Fruit fly (Drosophila melanogaster) whole organism, embryonic: ENCODE measurements around the gene Osi21.

Source experiments
- ATbp ChIP-seq: fragments of 200-800 bp; sonication (Bioruptor generic); optimal IDR thresholded peaks from 2 replicates; lab custom pipeline; 2017; ENCODE audit warnings: missing biosample characterization, mild to moderate bottlenecking, missing genetic modification characterization, missing genetic modification reagents
- CG10565 ChIP-seq: fragments of 200-800 bp; sonication (Bioruptor generic); optimal IDR thresholded peaks from 3 replicates; lab custom pipeline; 2016; ENCODE audit warnings: missing biosample characterization, mild to moderate bottlenecking, missing genetic modification characterization
- CG10959 ChIP-seq: fragments of 200-800 bp; sonication (Bioruptor generic); IDR thresholded peaks from 2 replicates; pipeline ENCODE4 v1.3.6; 2022; ENCODE audit warnings: missing biosample characterization, missing genetic modification characterization
- CG10979 ChIP-seq: fragments of 200-800 bp; sonication (Bioruptor generic); optimal IDR thresholded peaks from 2 replicates; lab custom pipeline; 2018; ENCODE audit warnings: missing biosample characterization, mild to moderate bottlenecking, missing genetic modification characterization, moderate library complexity
- CG12155 ChIP-seq: fragments of 200-800 bp; sonication (Bioruptor generic); optimal IDR thresholded peaks from 3 replicates; lab custom pipeline; 2016; ENCODE audit warnings: missing biosample characterization, missing genetic modification characterization
- CG12659 ChIP-seq: fragments of 200-800 bp; sonication (Bioruptor generic); optimal IDR thresholded peaks from 3 replicates; lab custom pipeline; 2017; ENCODE audit warnings: mild to moderate bottlenecking, missing biosample characterization, missing genetic modification reagents, missing genetic modification characterization
- CG15514 ChIP-seq: fragments of 200-800 bp; sonication (Bioruptor generic); optimal IDR thresholded peaks from 3 replicates; lab custom pipeline; 2017; ENCODE audit warnings: missing biosample characterization, missing genetic modification characterization, mild to moderate bottlenecking, moderate library complexity, missing genetic modification reagents
- CG2712 ChIP-seq: fragments of 200-800 bp; optimal IDR thresholded peaks from 3 replicates; lab custom pipeline; 2019; ENCODE audit warnings: missing biosample characterization, mild to moderate bottlenecking, missing genetic modification characterization, moderate library complexity
- CG30431 ChIP-seq: fragments of 200-800 bp; sonication (Bioruptor generic); optimal IDR thresholded peaks from 2 replicates; lab custom pipeline; 2017; ENCODE audit warnings: missing biosample characterization, missing genetic modification characterization
- CG3065 ChIP-seq: fragments of 200-800 bp; sonication (Bioruptor generic); optimal IDR thresholded peaks from 2 replicates; lab custom pipeline; 2016; ENCODE audit warnings: missing biosample characterization, missing genetic modification characterization
- CG34224 ChIP-seq: fragments of 200-800 bp; sonication (Bioruptor generic); IDR thresholded peaks from 3 replicates; pipeline ENCODE4 v1.3.6; 2022; ENCODE audit warnings: missing biosample characterization, missing genetic modification characterization; ENCODE audit not compliant: partially characterized antibody
- CG6254 ChIP-seq: fragments of 200-800 bp; sonication (Bioruptor generic); optimal IDR thresholded peaks from 3 replicates; lab custom pipeline; 2017; ENCODE audit warnings: mild to moderate bottlenecking, missing biosample characterization, missing genetic modification reagents, missing genetic modification characterization
- CG6683 ChIP-seq: fragments of 200-800 bp; sonication (Bioruptor generic); optimal IDR thresholded peaks from 2 replicates; lab custom pipeline; 2017; ENCODE audit warnings: missing biosample characterization, mild to moderate bottlenecking, missing genetic modification characterization, missing genetic modification reagents
- CG6791 ChIP-seq: fragments of 200-800 bp; sonication (Bioruptor generic); IDR thresholded peaks from 3 replicates; pipeline ENCODE4 v1.3.6; 2022; ENCODE audit warnings: missing biosample characterization, missing genetic modification characterization; ENCODE audit not compliant: partially characterized antibody
- CG8281 ChIP-seq: fragments of 200-800 bp; sonication (Bioruptor generic); optimal IDR thresholded peaks from 2 replicates; lab custom pipeline; 2018; ENCODE audit warnings: missing biosample characterization, mild to moderate bottlenecking, missing genetic modification characterization, moderate library complexity
- CG8388 ChIP-seq: fragments of 200-800 bp; sonication (Bioruptor generic); optimal IDR thresholded peaks from 2 replicates; lab custom pipeline; 2019; ENCODE audit warnings: missing biosample characterization, mild to moderate bottlenecking, missing genetic modification characterization, moderate library complexity
- CG8944 ChIP-seq: fragments of 200-800 bp; sonication (Bioruptor generic); optimal IDR thresholded peaks from 3 replicates; lab custom pipeline; 2016; ENCODE audit warnings: missing biosample characterization, missing genetic modification characterization
- CG9797 ChIP-seq: fragments of 200-800 bp; sonication (Bioruptor generic); optimal IDR thresholded peaks from 3 replicates; lab custom pipeline; 2018; ENCODE audit warnings: missing biosample characterization, mild to moderate bottlenecking, missing genetic modification characterization
- Dad ChIP-seq: fragments of 200-800 bp; sonication (Bioruptor generic); optimal IDR thresholded peaks from 3 replicates; lab custom pipeline; 2016; ENCODE audit warnings: missing biosample characterization, missing genetic modification characterization
- Fer1 ChIP-seq: fragments of 200-800 bp; sonication (Bioruptor generic); optimal IDR thresholded peaks from 2 replicates; lab custom pipeline; 2017; ENCODE audit warnings: missing biosample characterization, mild to moderate bottlenecking, missing genetic modification characterization
- Fer3 ChIP-seq: fragments of 200-800 bp; sonication (Bioruptor generic); optimal IDR thresholded peaks from 2 replicates; lab custom pipeline; 2018; ENCODE audit warnings: missing biosample characterization, mild to moderate bottlenecking, missing genetic modification characterization, moderate library complexity
- GATAe ChIP-seq: fragments of 200-800 bp; sonication (Bioruptor generic); conservative IDR thresholded peaks from 2 replicates; pipeline ENCODE4 v1.3.6; 2022; ENCODE audit warnings: missing biosample characterization, missing genetic modification characterization
- HmgZ ChIP-seq: fragments of 200-800 bp; sonication (Bioruptor generic); optimal IDR thresholded peaks from 2 replicates; lab custom pipeline; 2018; ENCODE audit warnings: missing biosample characterization, mild to moderate bottlenecking, missing genetic modification characterization
- Kr ChIP-seq: fragments of 200-800 bp; sonication (Bioruptor generic); optimal IDR thresholded peaks from 2 replicates; lab custom pipeline; 2017; ENCODE audit warnings: missing biosample characterization, mild to moderate bottlenecking, missing genetic modification characterization
- NC2β ChIP-seq: fragments of 200-800 bp; sonication (Bioruptor generic); optimal IDR thresholded peaks from 2 replicates; lab custom pipeline; 2016; ENCODE audit warnings: missing biosample characterization, missing genetic modification characterization
- Poxn ChIP-seq: fragments of 200-800 bp; sonication (Bioruptor generic); IDR thresholded peaks from 2 replicates; pipeline ENCODE4 v1.3.6; 2022; ENCODE audit warnings: missing biosample characterization, missing genetic modification characterization
- Tbp ChIP-seq: fragments of >200 bp; optimal IDR thresholded peaks from 2 replicates; lab custom pipeline; 2018; ENCODE audit warnings: missing biosample characterization, missing genetic modification characterization
- abd-A ChIP-seq: fragments of 200-800 bp; sonication (Bioruptor generic); optimal IDR thresholded peaks from 3 replicates; lab custom pipeline; 2019; ENCODE audit warnings: missing biosample characterization, mild to moderate bottlenecking, missing genetic modification characterization, moderate library complexity
- amos ChIP-seq: fragments of 200-800 bp; sonication (Bioruptor generic); IDR thresholded peaks from 2 replicates; pipeline ENCODE4 v1.3.6; 2022; ENCODE audit warnings: missing biosample characterization, missing genetic modification characterization; ENCODE audit not compliant: partially characterized antibody
- ara ChIP-seq: fragments of 200-800 bp; sonication (Bioruptor generic); IDR thresholded peaks from 2 replicates; pipeline ENCODE4 v1.3.6; 2022; ENCODE audit warnings: missing biosample characterization, missing genetic modification characterization
- ase ChIP-seq: fragments of 200-800 bp; sonication (Bioruptor generic); IDR thresholded peaks from 3 replicates; pipeline ENCODE4 v1.3.6; 2022; ENCODE audit warnings: missing biosample characterization, missing genetic modification characterization
- cas ChIP-seq: fragments of 200-800 bp; sonication (Bioruptor generic); IDR thresholded peaks from 2 replicates; pipeline ENCODE4 v1.3.6; 2022; ENCODE audit warnings: missing biosample characterization, missing genetic modification characterization
- chm ChIP-seq: fragments of 200-800 bp; sonication (Bioruptor generic); IDR thresholded peaks from 2 replicates; pipeline ENCODE4 v1.3.6; 2022; ENCODE audit warnings: missing biosample characterization, missing genetic modification characterization
- dysf ChIP-seq: fragments of 200-800 bp; sonication (Bioruptor generic); IDR thresholded peaks from 3 replicates; pipeline ENCODE4 v1.3.6; 2022; ENCODE audit warnings: missing biosample characterization, missing genetic modification characterization
- emc ChIP-seq: fragments of 200-800 bp; sonication (Bioruptor generic); optimal IDR thresholded peaks from 2 replicates; lab custom pipeline; 2016; ENCODE audit warnings: missing biosample characterization, missing genetic modification characterization
- gcm2 ChIP-seq: fragments of 200-800 bp; sonication (Bioruptor generic); optimal IDR thresholded peaks from 2 replicates; lab custom pipeline; 2016; ENCODE audit warnings: missing biosample characterization, missing genetic modification characterization
- gt ChIP-seq: fragments of 200-800 bp; sonication (Bioruptor generic); IDR thresholded peaks from 2 replicates; pipeline ENCODE4 v1.3.6; 2022; ENCODE audit warnings: missing biosample characterization, missing genetic modification characterization
- inv ChIP-seq: fragments of 200-800 bp; sonication (Bioruptor generic); IDR thresholded peaks from 2 replicates; pipeline ENCODE4 v1.3.6; 2022; ENCODE audit warnings: missing biosample characterization, missing genetic modification characterization; ENCODE audit not compliant: partially characterized antibody
- jigr1 ChIP-seq: fragments of 200-800 bp; sonication (Bioruptor generic); IDR thresholded peaks from 3 replicates; pipeline ENCODE4 v1.3.6; 2022; ENCODE audit warnings: missing biosample characterization, missing genetic modification characterization
- jing ChIP-seq: fragments of 200-800 bp; sonication (Bioruptor generic); optimal IDR thresholded peaks from 2 replicates; lab custom pipeline; 2018; ENCODE audit warnings: missing biosample characterization, mild to moderate bottlenecking, missing genetic modification characterization
- kay ChIP-seq: fragments of 200-800 bp; sonication (Bioruptor generic); optimal IDR thresholded peaks from 2 replicates; lab custom pipeline; 2016; ENCODE audit warnings: missing biosample characterization, missing genetic modification characterization
- odd ChIP-seq: fragments of 200-800 bp; sonication (Bioruptor generic); optimal IDR thresholded peaks from 2 replicates; lab custom pipeline; 2017; ENCODE audit warnings: missing biosample characterization, mild to moderate bottlenecking, missing genetic modification characterization
- p53 ChIP-seq: fragments of 200-800 bp; sonication (Bioruptor generic); optimal IDR thresholded peaks from 2 replicates; lab custom pipeline; 2016; ENCODE audit warnings: missing biosample characterization, missing genetic modification characterization
- repo ChIP-seq: fragments of 200-800 bp; sonication (Bioruptor generic); optimal IDR thresholded peaks from 2 replicates; lab custom pipeline; 2016; ENCODE audit warnings: missing biosample characterization, missing genetic modification characterization
- sima ChIP-seq: fragments of 200-800 bp; sonication (Bioruptor generic); optimal IDR thresholded peaks from 2 replicates; lab custom pipeline; 2016; ENCODE audit warnings: missing biosample characterization, missing genetic modification characterization
- stwl ChIP-seq: fragments of 200-800 bp; sonication (Bioruptor generic); optimal IDR thresholded peaks from 3 replicates; lab custom pipeline; 2018; ENCODE audit warnings: missing biosample characterization, mild to moderate bottlenecking, missing genetic modification characterization, moderate library complexity
- tap ChIP-seq: fragments of 200-800 bp; optimal IDR thresholded peaks from 3 replicates; lab custom pipeline; 2019; ENCODE audit warnings: missing biosample characterization, mild to moderate bottlenecking, missing genetic modification characterization, moderate library complexity
- trh ChIP-seq: fragments of 200-800 bp; sonication (Bioruptor generic); optimal IDR thresholded peaks from 2 replicates; lab custom pipeline; 2016; ENCODE audit warnings: missing biosample characterization, missing genetic modification characterization

The Osi21 gene

DNA sequence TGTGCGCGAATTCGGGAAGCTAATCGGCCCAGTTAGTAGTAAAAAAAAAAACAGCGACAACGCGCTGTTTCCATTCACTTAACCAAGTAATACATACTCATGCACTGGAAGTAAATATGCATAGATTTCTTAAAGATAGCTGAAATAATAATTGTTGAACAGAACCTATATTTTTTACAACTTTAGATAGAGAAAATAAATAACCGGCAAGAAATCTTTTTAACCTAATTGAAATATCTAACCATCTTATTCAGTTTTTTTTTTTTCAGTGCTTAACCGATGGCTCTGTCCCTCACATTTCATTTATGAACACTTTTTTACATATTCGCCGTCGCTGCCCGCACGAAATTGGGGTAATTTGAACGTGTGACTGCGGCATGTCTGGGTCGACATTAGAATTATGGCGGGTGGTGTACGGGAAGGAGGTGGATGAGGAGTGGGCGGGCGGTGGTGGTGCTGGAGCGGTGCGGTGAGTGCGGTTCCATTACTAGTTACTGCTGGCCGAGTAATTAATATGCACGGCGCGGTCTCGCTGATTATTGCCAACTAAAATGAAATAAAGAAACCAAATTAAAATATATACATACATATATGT is 46.3 kb upstream of the Osi21 start (continued):
- TF ChIP-seq CG2712 (tag; lab: Kevin White, UChicago) (peak; percentile 60), CG15514 (no peak), CG10959 (GFP tag; lab: Robert Waterston, UW) (peak; percentile 39; the same call in 1 of the 2 replicates), HmgZ (tag; lab: Kevin White, UChicago) (no peak), CG10565 (GFP tag; lab: Kevin White, UChicago) (no peak), CG10979 (tag; lab: Kevin White, UChicago) (peak; percentile 70), ATbp (GFP tag; lab: Kevin White, UChicago) (peak; percentile 54), CG3065 (GFP tag; lab: Kevin White, UChicago) (no peak), NC2β (GFP tag; lab: Kevin White, UChicago) (no peak), CG6683 (no peak), ase (GFP tag; lab: Robert Waterston, UW) (no peak), tap (tag; lab: Kevin White, UChicago) (no peak), trh (no peak), CG12659 (GFP tag; lab: Kevin White, UChicago) (peak; percentile 37), p53 (GFP tag; lab: Kevin White, UChicago) (no peak), GATAe (GFP tag; lab: Robert Waterston, UW) (no peak), stwl (tag; lab: Kevin White, UChicago) (no peak), CG30431 (GFP tag; lab: Kevin White, UChicago) (peak; percentile 11), CG9797 (no peak), sima (GFP tag; lab: Kevin White, UChicago) (no peak), CG8944 (GFP tag; lab: Kevin White, UChicago) (peak; percentile 38), CG34224 (GFP tag; lab: Robert Waterston, UW) (no peak), chm (GFP tag; lab: Robert Waterston, UW) (0 out of 2 replicates have a peak, but pooled peaks have one; percentile 41), emc (no peak), jing (GFP tag; lab: Kevin White, UChicago) (no peak), abd-A (tag; lab: Kevin White, UChicago) (no peak), jigr1 (GFP tag; lab: Robert Waterston, UW) (no peak), inv (GFP tag; lab: Robert Waterston, UW) (no peak), dysf (GFP tag; lab: Robert Waterston, UW) (peak; percentile 68), kay (no peak), Tbp (GFP tag; lab: Kevin White, UChicago) (no peak), CG12155 (GFP tag; lab: Kevin White, UChicago) (peak; percentile 37), Fer1 (GFP tag; lab: Kevin White, UChicago) (no peak), amos (no peak), cas (no peak), Poxn (no peak), Kr (no peak), CG8281 (tag; lab: Kevin White, UChicago) (no peak), Fer3 (tag; lab: Kevin White, UChicago) (peak; percentile 29), gcm2 (GFP tag; lab: Kevin White, UChicago) (no peak), Dad (GFP tag; lab: Kevin White, UChicago) (no peak), CG6254 (GFP tag; lab: Kevin White, UChicago) (peak; percentile 12), CG6791 (GFP tag; lab: Robert Waterston, UW) (no peak), CG8388 (GFP tag; lab: Kevin White, UChicago) (peak; percentile 49), gt (GFP tag; lab: Robert Waterston, UW) (no peak), odd (GFP tag; lab: Kevin White, UChicago) (no peak), ara (GFP tag; lab: Robert Waterston, UW) (peak; percentile 51; the same call in 1 of the 2 replicates), repo (GFP tag; lab: Kevin White, UChicago) (no peak)
